Worm (Caenorhabditis elegans): ENCODE results near the gene R03G8.3.
A peak's percentile ranks its signal among the peaks of the same experiment; 100 is the strongest.

R03G8.3 gene

ce11 chrX:13088539-13088938 is 2.2 kb upstream of the R03G8.3 start:
- no peak for TF ChIP-seq aly-2 (tag; optimal IDR thresholded peaks at IDR 0.05)
- TF ChIP-seq fos-1 (tag; optimal IDR thresholded peaks at IDR 0.05), result peak; percentile 55

- TF ChIP-seq ceh-82 (tag; optimal IDR thresholded peaks at IDR 0.05) (no peak), unc-62 (GFP tag; optimal IDR thresholded peaks at IDR 0.05) (no peak), C34F6.9 (tag; optimal IDR thresholded peaks at IDR 0.05) (no peak), lin-13 (GFP tag; optimal IDR thresholded peaks at IDR 0.05) (no peak), lin-39 (tag; optimal IDR thresholded peaks at IDR 0.05) (no peak), zag-1 (tag; optimal IDR thresholded peaks at IDR 0.05) (no peak), ztf-1 (GFP tag; conservative IDR thresholded peaks at IDR 0.05) (no peak)
These were observed 434 bp downstream of the R03G8.3 start for ce11 chrX:13091199-13091598.

- TF ChIP-seq ztf-1 (GFP tag; conservative IDR thresholded peaks at IDR 0.05), result no peak
These were observed 9.6 kb downstream of the R03G8.3 start, which contains the start of gene R03G8.6 for ce11 chrX:13100410-13100809. R03G8.6 (minus strand) TSS chrX:13100510.

ce11 chrX:13102838-13103237 is 12.1 kb downstream of the R03G8.3 start:
- TF ChIP-seq nhr-237 (tag; optimal IDR thresholded peaks at IDR 0.05) (no peak), lin-11 (tag; optimal IDR thresholded peaks at IDR 0.05) (no peak), nhr-21 (tag; optimal IDR thresholded peaks at IDR 0.05) (no peak), egl-27 (tag; optimal IDR thresholded peaks at IDR 0.05) (no peak), ceh-82 (tag; optimal IDR thresholded peaks at IDR 0.05) (no peak), ztf-1 (GFP tag; conservative IDR thresholded peaks at IDR 0.05) (no peak), nhr-11 (tag; optimal IDR thresholded peaks at IDR 0.05) (no peak), ceh-16 (tag; optimal IDR thresholded peaks at IDR 0.05) (no peak), aly-2 (tag; optimal IDR thresholded peaks at IDR 0.05) (no peak), nhr-12 (tag; optimal IDR thresholded peaks at IDR 0.05) (no peak), snpc-4 (tag; optimal IDR thresholded peaks at IDR 0.05) (no peak), skn-1 (tag; optimal IDR thresholded peaks at IDR 0.05) (no peak)

ce11 chrX:13104966-13105365 is 14.2 kb downstream of the R03G8.3 start, which contains the start of gene F17H10.1:
F17H10.1 (plus strand) TSS chrX:13105241.
- TF ChIP-seq ZK546.5 (tag; optimal IDR thresholded peaks at IDR 0.05) (no peak), ztf-1 (GFP tag; conservative IDR thresholded peaks at IDR 0.05) (no peak), lin-13 (GFP tag; optimal IDR thresholded peaks at IDR 0.05) (peak; percentile 60), sma-3 (GFP tag; optimal IDR thresholded peaks at IDR 0.05) (peak; percentile 81), nhr-129 (tag; optimal IDR thresholded peaks at IDR 0.05) (peak; percentile 75), egl-27 (tag; optimal IDR thresholded peaks at IDR 0.05) (peak; percentile 6), gmeb-1 (tag; optimal IDR thresholded peaks at IDR 0.05) (peak; percentile 71), sma-9 (GFP tag; optimal IDR thresholded peaks at IDR 0.05) (peak; percentile 94), sma-9 (tag; optimal IDR thresholded peaks at IDR 0.05) (no peak), F13H6.1 (tag; optimal IDR thresholded peaks at IDR 0.05) (peak; percentile 80), C34F6.9 (tag; optimal IDR thresholded peaks at IDR 0.05) (peak; percentile 67), nhr-10 (tag; optimal IDR thresholded peaks at IDR 0.05) (no peak), nhr-21 (tag; optimal IDR thresholded peaks at IDR 0.05) (peak; percentile 88), crh-2 (tag; optimal IDR thresholded peaks at IDR 0.05) (peak; percentile 88), nhr-6 (tag; optimal IDR thresholded peaks at IDR 0.05) (no peak), peb-1 (tag; optimal IDR thresholded peaks at IDR 0.05) (no peak), skn-1 (tag; optimal IDR thresholded peaks at IDR 0.05) (peak; percentile 51), blmp-1 (tag; optimal IDR thresholded peaks at IDR 0.05; ENCODE audit: insufficient read depth) (peak; percentile 76), nhr-12 (tag; optimal IDR thresholded peaks at IDR 0.05) (no peak), mdl-1 (tag; optimal IDR thresholded peaks at IDR 0.05) (peak; percentile 92), snpc-4 (tag; optimal IDR thresholded peaks at IDR 0.05) (peak; percentile 12), unc-55 (GFP tag; optimal IDR thresholded peaks at IDR 0.05) (peak; percentile 36), lin-11 (tag; optimal IDR thresholded peaks at IDR 0.05) (peak; percentile 48), ceh-16 (tag; optimal IDR thresholded peaks at IDR 0.05) (no peak), fos-1 (tag; optimal IDR thresholded peaks at IDR 0.05) (peak; percentile 84)

- no peak for TF ChIP-seq C34F6.9 (tag; optimal IDR thresholded peaks at IDR 0.05)
- no peak for TF ChIP-seq dmd-4 (tag; optimal IDR thresholded peaks at IDR 0.05)
- TF ChIP-seq egl-27 (tag; optimal IDR thresholded peaks at IDR 0.05), result no peak
- no peak for TF ChIP-seq nhr-6 (tag; optimal IDR thresholded peaks at IDR 0.05)
- TF ChIP-seq nhr-11 (tag; optimal IDR thresholded peaks at IDR 0.05), result no peak
- no peak for TF ChIP-seq snpc-4 (tag; optimal IDR thresholded peaks at IDR 0.05)
- TF ChIP-seq nhr-129 (tag; optimal IDR thresholded peaks at IDR 0.05), result peak; percentile 69
- TF ChIP-seq peb-1 (tag; optimal IDR thresholded peaks at IDR 0.05), result no peak
- TF ChIP-seq crh-2 (tag; optimal IDR thresholded peaks at IDR 0.05), result peak; percentile 12
- no peak for TF ChIP-seq alr-1 (tag; optimal IDR thresholded peaks at IDR 0.05)
- TF ChIP-seq unc-55 (GFP tag; optimal IDR thresholded peaks at IDR 0.05), result no peak
- TF ChIP-seq unc-39 (tag; optimal IDR thresholded peaks at IDR 0.05), result no peak
- peak; percentile 25 for TF ChIP-seq fos-1 (tag; optimal IDR thresholded peaks at IDR 0.05)
- no peak for TF ChIP-seq sma-3 (GFP tag; optimal IDR thresholded peaks at IDR 0.05)
- no peak for TF ChIP-seq ztf-1 (GFP tag; conservative IDR thresholded peaks at IDR 0.05)
- TF ChIP-seq lsy-2 (tag; optimal IDR thresholded peaks at IDR 0.05), result peak in 1 of 2 experiments; percentile 43
- no peak for TF ChIP-seq lin-13 (GFP tag; optimal IDR thresholded peaks at IDR 0.05)
- peak; percentile 7 for TF ChIP-seq sma-9 (GFP tag; optimal IDR thresholded peaks at IDR 0.05)
- TF ChIP-seq sma-9 (tag; optimal IDR thresholded peaks at IDR 0.05), result no peak
- no peak for TF ChIP-seq mab-5 (tag; optimal IDR thresholded peaks at IDR 0.05)
- TF ChIP-seq ZK546.5 (tag; optimal IDR thresholded peaks at IDR 0.05), result no peak
- TF ChIP-seq nhr-21 (tag; optimal IDR thresholded peaks at IDR 0.05), result no peak
- no peak for TF ChIP-seq elt-1 (tag; optimal IDR thresholded peaks at IDR 0.05)
- TF ChIP-seq nhr-25 (tag; optimal IDR thresholded peaks at IDR 0.05), result no peak
- TF ChIP-seq ama-1 (optimal IDR thresholded peaks at IDR 0.05), result no peak
These were observed 15.5 kb downstream of the R03G8.3 start for ce11 chrX:13106177-13106761.
